Fruit fly (Drosophila melanogaster): Measurements from ENCODE around the gene CG5787.

The CG5787 gene

DNA sequence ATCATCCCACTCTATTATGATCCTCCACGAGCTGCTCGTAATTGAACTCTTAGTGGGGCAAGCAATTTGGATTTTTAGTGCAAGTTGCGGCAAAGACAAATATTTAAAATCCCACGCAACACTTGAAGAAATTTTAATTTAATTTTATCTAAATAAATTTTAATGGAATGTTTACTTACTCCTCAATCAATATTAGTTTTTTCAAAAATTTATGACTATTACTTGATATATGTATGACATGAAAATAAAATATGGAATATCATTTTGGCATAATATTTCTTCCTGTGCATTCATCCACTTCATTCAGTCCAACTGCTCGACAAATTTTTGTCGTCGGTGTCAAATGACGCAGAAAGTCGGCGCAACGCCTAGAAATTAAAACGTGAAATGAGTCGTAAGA lies 37.3 kb upstream of the CG5787 start (continued):
- TF ChIP-seq CG15479 (GFP tag; optimal IDR thresholded peaks at IDR 0.05) (no peak), CG8388 (GFP tag; optimal IDR thresholded peaks at IDR 0.05) (no peak), CG10654 (GFP tag; optimal IDR thresholded peaks at IDR 0.05) (no peak), CG17186 (GFP tag; optimal IDR thresholded peaks at IDR 0.05) (no peak), Dek (tag; optimal IDR thresholded peaks at IDR 0.05) (no peak), CHES-1-like (GFP tag; optimal IDR thresholded peaks at IDR 0.05) (no peak), Mrtf (GFP tag; IDR thresholded peaks at IDR 0.05) (no peak), CG18476 (GFP tag; optimal IDR thresholded peaks at IDR 0.05) (no peak), CG14965 (GFP tag; optimal IDR thresholded peaks at IDR 0.05; ENCODE audit: borderline replicate concordance) (no peak), CG9797 (GFP tag; optimal IDR thresholded peaks at IDR 0.05) (no peak), CG10462 (GFP tag; optimal IDR thresholded peaks at IDR 0.05) (no peak), danr (GFP tag; IDR thresholded peaks at IDR 0.05) (no peak), GATAe (GFP tag; conservative IDR thresholded peaks at IDR 0.05) (no peak), CG13894 (tag; optimal IDR thresholded peaks at IDR 0.05) (no peak), Dp (GFP tag; optimal IDR thresholded peaks at IDR 0.05) (no peak), CG10565 (GFP tag; optimal IDR thresholded peaks at IDR 0.05) (no peak), HLH4C (GFP tag; IDR thresholded peaks at IDR 0.05; ENCODE audit: partially characterized antibody) (no peak), CG11504 (tag; optimal IDR thresholded peaks at IDR 0.05) (peak; percentile 38), gem (tag; optimal IDR thresholded peaks at IDR 0.05) (peak; percentile 56), stc (GFP tag; IDR thresholded peaks at IDR 0.05) (no peak), CG12744 (GFP tag; optimal IDR thresholded peaks at IDR 0.05) (no peak), Xbp1 (GFP tag; optimal IDR thresholded peaks at IDR 0.05) (no peak), Ada2b (GFP tag; IDR thresholded peaks at IDR 0.05) (peak; percentile 21; the same call in 1 of the 2 replicates), CG6654 (GFP tag; optimal IDR thresholded peaks at IDR 0.05) (no peak), hbn (GFP tag; IDR thresholded peaks at IDR 0.05; ENCODE audit: partially characterized antibody) (no peak), Dref (GFP tag; IDR thresholded peaks at IDR 0.05) (no peak), CG7745 (tag; optimal IDR thresholded peaks at IDR 0.05) (no peak), NFAT (GFP tag; IDR thresholded peaks at IDR 0.05) (no peak), CG11560 (tag; IDR thresholded peaks at IDR 0.05) (no peak), CG17359 (tag; optimal IDR thresholded peaks at IDR 0.05) (peak; percentile 2), CG11247 (GFP tag; IDR thresholded peaks at IDR 0.05) (no peak), slou (GFP tag; optimal IDR thresholded peaks at IDR 0.05) (no peak), Lim3 (GFP tag; IDR thresholded peaks at IDR 0.05) (no peak), D19A (tag; optimal IDR thresholded peaks at IDR 0.05) (no peak), CG8944 (GFP tag; optimal IDR thresholded peaks at IDR 0.05) (no peak), CG34224 (GFP tag; IDR thresholded peaks at IDR 0.05; ENCODE audit: partially characterized antibody) (no peak), Hr3 (GFP tag; optimal IDR thresholded peaks at IDR 0.05) (peak; percentile 15), chm (GFP tag; IDR thresholded peaks at IDR 0.05) (no peak), pnt (GFP tag; optimal IDR thresholded peaks at IDR 0.05) (no peak), CG12942 (GFP tag; optimal IDR thresholded peaks at IDR 0.05) (no peak), CG3726 (GFP tag; IDR thresholded peaks at IDR 0.05) (no peak), CG18011 (GFP tag; optimal IDR thresholded peaks at IDR 0.05) (no peak), fd96Cb (tag; optimal IDR thresholded peaks at IDR 0.05) (peak; percentile 5), CG7963 (GFP tag; IDR thresholded peaks at IDR 0.05; ENCODE audit: partially characterized antibody) (no peak), Max (GFP tag; optimal IDR thresholded peaks at IDR 0.05) (no peak), emc (GFP tag; optimal IDR thresholded peaks at IDR 0.05) (no peak), zf30C (GFP tag; optimal IDR thresholded peaks at IDR 0.05) (no peak), wdn (GFP tag; IDR thresholded peaks at IDR 0.05) (no peak), CG10543 (GFP tag; optimal IDR thresholded peaks at IDR 0.05) (no peak), Dip2 (GFP tag; IDR thresholded peaks at IDR 0.05) (no peak), Camta (GFP tag; optimal IDR thresholded peaks at IDR 0.05) (no peak), Aef1 (GFP tag; IDR thresholded peaks at IDR 0.05) (no peak)

All from whole organism, embryonic.